Worm (Caenorhabditis elegans): ENCODE measurements around the gene Y54G2A.12.

Gene Y54G2A.12

DNA sequence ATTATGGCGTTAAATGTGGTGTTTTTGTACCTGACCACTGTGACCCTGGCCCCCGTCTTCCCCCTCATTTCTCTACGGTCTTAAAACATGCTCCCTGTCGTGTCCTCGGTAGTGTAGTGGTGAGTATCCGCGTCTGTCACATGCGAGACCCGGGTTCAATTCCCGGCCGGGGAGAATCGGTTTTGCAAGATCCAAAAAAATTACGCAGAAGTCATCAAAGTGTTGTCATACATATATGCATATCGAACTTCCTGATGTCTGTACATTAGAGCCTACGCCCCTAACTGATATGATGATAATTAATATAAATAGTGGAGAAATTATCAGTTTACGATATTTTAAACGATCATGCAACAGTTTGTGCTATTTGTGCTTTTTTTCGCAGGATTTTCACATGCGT lies 22.9 kb upstream of the Y54G2A.12 start, which contains the start of gene Y54G2A.45 (continued):
- TF ChIP-seq Y75B8A.6 (GFP tag; IDR thresholded peaks at IDR 0.05): peak; percentile 57; the same call in 1 of the 2 replicates
- peak; percentile 25 for TF ChIP-seq dpl-1 (GFP tag; optimal IDR thresholded peaks at IDR 0.05)
- peak; percentile 20 for TF ChIP-seq F37D6.2 (tag; optimal IDR thresholded peaks at IDR 0.05)
- TF ChIP-seq unc-39 (tag; optimal IDR thresholded peaks at IDR 0.05): no peak
- TF ChIP-seq lin-39 (tag; optimal IDR thresholded peaks at IDR 0.05): no peak
- peak; percentile 90 for TF ChIP-seq F26F4.8 (GFP tag; conservative IDR thresholded peaks at IDR 0.05)
- no peak for TF ChIP-seq nhr-237 (tag; optimal IDR thresholded peaks at IDR 0.05)
- TF ChIP-seq ceh-82 (tag; optimal IDR thresholded peaks at IDR 0.05): no peak
- TF ChIP-seq zfp-2 (tag; optimal IDR thresholded peaks at IDR 0.05): peak; percentile 8
- peak; percentile 52; the same call in 1 of the 2 replicates for TF ChIP-seq nhr-41 (GFP tag; IDR thresholded peaks at IDR 0.05)
- TF ChIP-seq ces-1 (GFP tag; optimal IDR thresholded peaks at IDR 0.05): no peak
- TF ChIP-seq mdt-29 (GFP tag; IDR thresholded peaks at IDR 0.05): peak; percentile 53; the same call in 1 of the 2 replicates
- TF ChIP-seq lir-3 (tag; optimal IDR thresholded peaks at IDR 0.05): peak; percentile 48
- peak in 1 of 2 experiments; percentile 57 for TF ChIP-seq hif-1 (tag; optimal IDR thresholded peaks at IDR 0.05)
- TF ChIP-seq mep-1 (tag; optimal IDR thresholded peaks at IDR 0.05): peak; percentile 78
- no peak for TF ChIP-seq zfp-3 (GFP tag; conservative IDR thresholded peaks at IDR 0.05)
- peak; percentile 38 for TF ChIP-seq duxl-1 (tag; optimal IDR thresholded peaks at IDR 0.05; ENCODE audit: poor library complexity)
- peak; percentile 74; the same call in 1 of the 2 replicates for TF ChIP-seq ctbp-1 (GFP tag; IDR thresholded peaks at IDR 0.05)
- TF ChIP-seq aha-1 (tag): peak; percentile 70
- no peak for TF ChIP-seq daf-19 (GFP tag; conservative IDR thresholded peaks at IDR 0.05)
- no peak for TF ChIP-seq attf-4 (tag; optimal IDR thresholded peaks at IDR 0.05)
- TF ChIP-seq hlh-30 (tag; optimal IDR thresholded peaks at IDR 0.05; ENCODE audit: insufficient read depth): peak; percentile 91
- TF ChIP-seq nhr-77 (tag; optimal IDR thresholded peaks at IDR 0.05): peak; percentile 15
- peak; percentile 78 for TF ChIP-seq arid-1 (GFP tag; conservative IDR thresholded peaks at IDR 0.05)
- TF ChIP-seq vab-7 (GFP tag; IDR thresholded peaks at IDR 0.05): peak; percentile 84
- peak; percentile 51; the same call in 1 of the 2 replicates for TF ChIP-seq ZK337.2 (GFP tag; IDR thresholded peaks at IDR 0.05)
- TF ChIP-seq R02D3.7 (tag; optimal IDR thresholded peaks at IDR 0.05): peak; percentile 2
- TF ChIP-seq F49E8.2 (tag; optimal IDR thresholded peaks at IDR 0.05; ENCODE audit: borderline replicate concordance): peak; percentile 78
- no peak for TF ChIP-seq zag-1 (tag; optimal IDR thresholded peaks at IDR 0.05)
- no peak for TF ChIP-seq skn-1 (tag; optimal IDR thresholded peaks at IDR 0.05)
- peak; percentile 91 for TF ChIP-seq gei-8 (GFP tag; optimal IDR thresholded peaks at IDR 0.05)
- TF ChIP-seq pqm-1 (tag; optimal IDR thresholded peaks at IDR 0.05): peak; percentile 90
- no peak for TF ChIP-seq aly-2 (tag; optimal IDR thresholded peaks at IDR 0.05)
- TF ChIP-seq nhr-25 (tag; optimal IDR thresholded peaks at IDR 0.05; ENCODE audit: borderline replicate concordance, insufficient read depth): no peak
- TF ChIP-seq nhr-28 (tag; optimal IDR thresholded peaks at IDR 0.05): peak; percentile 89
- peak; percentile 72 for TF ChIP-seq spr-1 (tag; optimal IDR thresholded peaks at IDR 0.05)
- TF ChIP-seq dmd-9 (GFP tag; IDR thresholded peaks at IDR 0.05): peak; percentile 72; the same call in 1 of the 2 replicates
- peak; percentile 84 for TF ChIP-seq nhr-48 (tag; optimal IDR thresholded peaks at IDR 0.05)
- TF ChIP-seq egl-43 (GFP tag; IDR thresholded peaks at IDR 0.05): peak; percentile 82
- peak; percentile 65 for TF ChIP-seq zip-2 (tag; optimal IDR thresholded peaks at IDR 0.05)
- TF ChIP-seq ceh-62 (tag; optimal IDR thresholded peaks at IDR 0.05): no peak
- peak; percentile 77 for TF ChIP-seq mxl-3 (GFP tag; optimal IDR thresholded peaks at IDR 0.05)
- peak; percentile 83 for TF ChIP-seq nhr-102 (tag; optimal IDR thresholded peaks at IDR 0.05)
- no peak for TF ChIP-seq ama-1 (optimal IDR thresholded peaks at IDR 0.05)
- TF ChIP-seq lin-13 (GFP tag; optimal IDR thresholded peaks at IDR 0.05): peak; percentile 87
- TF ChIP-seq F44E2.7 (GFP tag; IDR thresholded peaks at IDR 0.05): 0 out of 2 replicates have a peak, but pooled peaks have one; percentile 28
- TF ChIP-seq T26A8.4 (GFP tag; IDR thresholded peaks at IDR 0.05): peak; percentile 60
- TF ChIP-seq dve-1 (tag; optimal IDR thresholded peaks at IDR 0.05; ENCODE audit: insufficient read depth): peak; percentile 88
- TF ChIP-seq hmg-1.1 (GFP tag; IDR thresholded peaks at IDR 0.05): peak; percentile 63; the same call in 1 of the 2 replicates
- TF ChIP-seq egl-27 (tag; optimal IDR thresholded peaks at IDR 0.05): no peak
- no peak for TF ChIP-seq zip-11 (GFP tag; IDR thresholded peaks at IDR 0.05)
- TF ChIP-seq Y105C5A.15 (GFP tag; IDR thresholded peaks at IDR 0.05): no peak
